Fruit fly (Drosophila melanogaster) whole organism, wandering third instar larva: ENCODE measurements around the gene CG42263.

Experiments used
- Abd-B ChIP-seq: fragments of >200 bp; optimal IDR thresholded peaks from 2 replicates; lab custom pipeline; 2017; ENCODE audit warnings: missing biosample characterization, missing genetic modification characterization
- CG32264 ChIP-seq: fragments of 200-800 bp; sonication (Bioruptor generic); optimal IDR thresholded peaks from 2 replicates; lab custom pipeline; 2016; ENCODE audit warnings: missing biosample characterization, missing genetic modification characterization
- CrebA ChIP-seq: fragments of 200-800 bp; sonication (Bioruptor generic); optimal IDR thresholded peaks from 2 replicates; lab custom pipeline; 2016; ENCODE audit warnings: missing biosample characterization, mild to moderate bottlenecking, missing genetic modification characterization, borderline replicate concordance
- Dfd ChIP-seq: fragments of >200 bp; optimal IDR thresholded peaks from 2 replicates; lab custom pipeline; 2017; ENCODE audit warnings: missing biosample characterization, missing genetic modification characterization
- GATAd ChIP-seq: sonication (Bioruptor generic); optimal IDR thresholded peaks from 2 replicates; lab custom pipeline; 2016; ENCODE audit warnings: missing biosample characterization, missing genetic modification characterization
- HLH106 ChIP-seq: fragments of 200-800 bp; optimal IDR thresholded peaks from 3 replicates; lab custom pipeline; 2019; ENCODE audit warnings: missing biosample characterization, mild to moderate bottlenecking, missing genetic modification characterization, moderate library complexity
- Hnf4 ChIP-seq: fragments of 200-800 bp; sonication (Bioruptor generic); optimal IDR thresholded peaks from 2 replicates; lab custom pipeline; 2016; ENCODE audit warnings: missing biosample characterization, mild to moderate bottlenecking, missing genetic modification characterization
- Hr78 ChIP-seq: fragments of >200 bp; optimal IDR thresholded peaks from 2 replicates; lab custom pipeline; 2017; ENCODE audit warnings: missing biosample characterization, missing genetic modification characterization
- Hr83 ChIP-seq: fragments of 200-300 bp; sonication (Bioruptor generic); optimal IDR thresholded peaks from 2 replicates; lab custom pipeline; 2016; ENCODE audit warnings: missing biosample characterization, mild to moderate bottlenecking, missing genetic modification characterization, moderate library complexity; ENCODE audit not compliant: poor library complexity, severe bottlenecking
- Jra ChIP-seq: sonication (Bioruptor generic); optimal IDR thresholded peaks from 2 replicates; lab custom pipeline; 2016; ENCODE audit warnings: missing biosample characterization, missing genetic modification characterization
- Mio ChIP-seq: sonication (Bioruptor generic); optimal IDR thresholded peaks from 2 replicates; lab custom pipeline; 2016; ENCODE audit warnings: missing biosample characterization, missing genetic modification characterization
- Myc ChIP-seq: fragments of >200 bp; optimal IDR thresholded peaks from 2 replicates; lab custom pipeline; 2017
- N ChIP-seq: fragments of >200 bp; optimal IDR thresholded peaks from 2 replicates; lab custom pipeline; 2018; ENCODE audit warnings: missing biosample characterization, missing external identifiers, missing genetic modification characterization
- OdsH ChIP-seq: fragments of 200-800 bp; sonication (Bioruptor generic); optimal IDR thresholded peaks from 2 replicates; lab custom pipeline; 2016; ENCODE audit warnings: missing biosample characterization, mild to moderate bottlenecking, missing genetic modification characterization
- Rel ChIP-seq, 2 experiments: fragments of 200-800 bp; sonication (Bioruptor generic) in 1 of 2; optimal IDR thresholded peaks; 2 replicates in 1 of 2; 3 replicates in 1 of 2; lab custom pipeline; 2016 to 2019; ENCODE audit warnings: mild to moderate bottlenecking in 2 of 2, missing biosample characterization in 2 of 2, missing genetic modification characterization in 2 of 2, moderate library complexity in 1 of 2
- Sp1 ChIP-seq: fragments of 200-800 bp; sonication (Bioruptor generic); optimal IDR thresholded peaks from 3 replicates; lab custom pipeline; 2019; ENCODE audit warnings: missing biosample characterization, mild to moderate bottlenecking, missing genetic modification characterization, moderate library complexity
- Vsx2 ChIP-seq: fragments of 200-300, 225-300 bp; sonication (Bioruptor generic); optimal IDR thresholded peaks from 2 replicates; lab custom pipeline; 2018; ENCODE audit warnings: missing biosample characterization, missing genetic modification characterization; ENCODE audit not compliant: partially characterized antibody
- br ChIP-seq: fragments of 200-800 bp; sonication (Bioruptor generic); optimal IDR thresholded peaks from 2 replicates; lab custom pipeline; 2016; ENCODE audit warnings: missing biosample characterization, missing genetic modification characterization
- brk ChIP-seq: fragments of 200-800 bp; sonication (Bioruptor generic); optimal IDR thresholded peaks from 2 replicates; lab custom pipeline; 2016; ENCODE audit warnings: missing biosample characterization, mild to moderate bottlenecking, missing genetic modification characterization
- dl ChIP-seq, 2 experiments: fragments of 175-275, 200-275 bp in 1 of 2; fragments of 200-275 bp in 1 of 2; sonication (Bioruptor generic); optimal IDR thresholded peaks; lab custom pipeline; 2018; ENCODE audit warnings: mild to moderate bottlenecking in 2 of 2, missing biosample characterization in 2 of 2, missing genetic modification characterization in 2 of 2, moderate library complexity in 2 of 2; ENCODE audit not compliant: partially characterized antibody in 2 of 2, insufficient read depth in 1 of 2
- dmrt93B ChIP-seq: fragments of 200-800 bp; sonication (Bioruptor generic); optimal IDR thresholded peaks from 2 replicates; lab custom pipeline; 2018; ENCODE audit warnings: missing biosample characterization, mild to moderate bottlenecking, missing genetic modification characterization
- dsf ChIP-seq: sonication (Bioruptor generic); optimal IDR thresholded peaks from 2 replicates; lab custom pipeline; 2016; ENCODE audit warnings: missing biosample characterization, missing genetic modification characterization, borderline replicate concordance
- ey ChIP-seq: fragments of 200-800 bp; sonication (Bioruptor generic); optimal IDR thresholded peaks from 2 replicates; lab custom pipeline; 2016; ENCODE audit warnings: missing biosample characterization, missing genetic modification characterization
- foxo ChIP-seq, 2 experiments: fragments of 200-800 bp; sonication (Bioruptor generic); optimal IDR thresholded peaks; 2 replicates in 1 of 2; 3 replicates in 1 of 2; lab custom pipeline; 2016 to 2017; ENCODE audit warnings: missing biosample characterization in 2 of 2, missing genetic modification characterization in 2 of 2
- fru ChIP-seq: fragments of 200-800 bp; sonication (Bioruptor generic); optimal IDR thresholded peaks from 3 replicates; lab custom pipeline; 2016; ENCODE audit warnings: missing biosample characterization, mild to moderate bottlenecking, missing genetic modification characterization
- jim ChIP-seq: fragments of 175-275, 200-325 bp; sonication (Bioruptor generic); optimal IDR thresholded peaks from 2 replicates; lab custom pipeline; 2016; ENCODE audit warnings: missing biosample characterization, mild to moderate bottlenecking, missing genetic modification characterization
- psq ChIP-seq: fragments of 200-800 bp; sonication (Bioruptor generic); optimal IDR thresholded peaks from 3 replicates; lab custom pipeline; 2017; ENCODE audit warnings: missing biosample characterization, mild to moderate bottlenecking, missing genetic modification characterization, moderate library complexity
- rgr ChIP-seq: fragments of 200-800 bp; sonication (Bioruptor generic); optimal IDR thresholded peaks from 3 replicates; lab custom pipeline; 2016; ENCODE audit warnings: missing biosample characterization, mild to moderate bottlenecking, missing genetic modification characterization
- sage ChIP-seq: fragments of 200-800 bp; sonication (Bioruptor generic); optimal IDR thresholded peaks from 2 replicates; lab custom pipeline; 2016; ENCODE audit warnings: missing biosample characterization, mild to moderate bottlenecking, missing genetic modification characterization
- sv ChIP-seq: fragments of 200-800 bp; sonication (Bioruptor generic); optimal IDR thresholded peaks from 3 replicates; lab custom pipeline; 2016; ENCODE audit warnings: missing biosample characterization, missing genetic modification characterization
- tai ChIP-seq: sonication (Bioruptor generic); optimal IDR thresholded peaks from 2 replicates; lab custom pipeline; 2016; ENCODE audit warnings: missing biosample characterization, missing genetic modification characterization

Gene CG42263

DNA sequence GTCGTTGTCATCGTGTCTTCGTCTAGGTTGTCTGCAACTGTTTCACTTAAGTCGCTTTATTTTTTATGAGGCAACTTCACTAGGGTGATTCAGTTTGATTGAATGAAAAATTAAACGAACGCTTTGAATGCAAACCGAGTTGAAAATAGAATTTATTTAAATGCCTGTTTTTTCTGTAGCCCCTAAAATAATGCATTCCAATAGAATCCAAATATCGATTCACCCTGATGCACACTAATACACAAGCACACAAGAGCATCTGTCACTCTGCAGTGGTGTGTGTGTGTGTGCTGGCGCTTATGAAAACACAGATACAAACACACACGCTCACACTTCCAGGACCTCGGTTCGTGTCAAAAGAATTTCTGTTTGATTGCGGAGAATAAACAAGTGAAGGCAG, 6.2 kb upstream of the CG42263 start:
- no peak for TF ChIP-seq GATAd (GFP tag; lab: Kevin White, UChicago)
- no peak for TF ChIP-seq sv (GFP tag; lab: Kevin White, UChicago)
- TF ChIP-seq rgr = peak; percentile 7
- no peak for TF ChIP-seq N (GFP tag; lab: Kevin White, UChicago)

DNA sequence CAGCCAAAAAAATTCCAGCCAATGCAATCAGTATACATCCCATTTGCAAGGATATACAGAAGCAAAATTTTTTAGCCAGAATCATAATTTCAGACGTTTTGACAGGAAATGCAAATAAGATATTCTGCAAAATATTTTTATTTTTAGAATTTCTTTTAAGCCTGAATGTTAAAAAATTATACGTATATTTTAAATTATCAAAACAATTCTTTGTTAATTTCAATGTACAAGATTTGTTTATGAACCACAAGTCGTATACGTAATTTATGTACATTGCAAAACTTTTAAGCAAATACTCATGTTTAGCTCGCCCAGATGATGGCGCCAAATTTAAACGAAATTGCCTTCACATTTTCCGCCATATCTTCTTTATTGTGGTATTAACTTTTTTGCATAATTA, 1.2 kb downstream of the CG42263 start, which contains the start of gene CG42654:
Gene CG42654, minus strand, starts transcription at position 101 of the 400 bp plus-strand sequence.
- TF ChIP-seq sv (GFP tag; lab: Kevin White, UChicago) (no peak), Hr78 (no peak), HLH106 (no peak), dsf (no peak), dl (GFP tag; optimal IDR thresholded peaks at IDR 0.05; lab: Kevin White, UChicago; ENCODE audit: insufficient read depth in 1 of 2, partially characterized antibody in 2 of 2) (no peak), rgr (no peak), Myc (no peak), Hr83 (GFP tag; lab: Kevin White, UChicago) (no peak), Jra (no peak), fru (GFP tag; lab: Kevin White, UChicago) (no peak), GATAd (GFP tag; lab: Kevin White, UChicago) (no peak), CG32264 (GFP tag; lab: Kevin White, UChicago) (no peak), Hnf4 (no peak), Abd-B (GFP tag; lab: Kevin White, UChicago) (no peak), brk (GFP tag; lab: Kevin White, UChicago) (no peak), OdsH (GFP tag; lab: Kevin White, UChicago) (no peak), br (no peak)

DNA sequence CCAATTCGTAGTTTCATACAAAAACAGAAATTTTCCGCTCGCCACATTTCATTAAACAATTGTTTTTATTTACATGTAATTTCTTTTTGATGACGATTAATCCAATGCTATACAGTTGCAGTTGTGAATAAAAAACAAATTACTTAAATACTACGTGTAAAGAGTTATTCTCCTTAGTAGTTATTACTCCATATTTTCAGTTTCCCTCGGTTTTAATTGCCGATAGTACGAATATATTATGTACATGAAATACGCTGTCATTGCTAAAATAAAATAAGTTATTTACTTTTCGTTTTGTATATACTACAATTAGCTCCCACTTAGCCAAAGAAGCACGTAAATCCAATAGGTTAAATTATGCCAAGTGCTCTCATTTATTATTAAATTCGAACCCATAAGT, 2.0 kb downstream of the CG42263 start, which contains the start of gene CG42655:
Gene CG42655, minus strand, starts transcription at position 101 of the 400 bp plus-strand sequence.
- TF ChIP-seq sv (GFP tag; lab: Kevin White, UChicago) = no peak

DNA sequence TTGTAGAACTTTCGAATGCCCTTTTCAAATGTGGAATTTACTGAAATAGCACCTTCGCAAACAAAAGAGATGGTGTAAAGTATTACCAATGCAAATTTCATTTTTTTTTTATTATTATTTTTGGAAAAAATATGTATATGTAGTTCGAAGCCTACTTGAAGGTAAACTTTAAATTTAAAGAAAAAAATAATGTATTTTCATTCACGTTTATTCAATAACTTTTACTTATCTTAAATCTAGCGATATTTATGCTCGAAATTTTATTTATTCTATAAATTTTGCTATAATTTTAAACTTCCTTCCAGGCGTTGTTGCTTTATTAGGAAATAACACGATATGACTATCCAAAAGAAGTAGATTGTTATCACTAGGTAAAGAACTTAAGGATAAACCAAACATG, 2.9 kb downstream of the CG42263 start, which contains the start of gene CG33710:
Gene CG33710, minus strand, starts transcription at position 101 of the 400 bp plus-strand sequence.
- no peak for TF ChIP-seq ey (GFP tag; lab: Kevin White, UChicago)
- TF ChIP-seq Hr83 (GFP tag; lab: Kevin White, UChicago) = no peak

DNA sequence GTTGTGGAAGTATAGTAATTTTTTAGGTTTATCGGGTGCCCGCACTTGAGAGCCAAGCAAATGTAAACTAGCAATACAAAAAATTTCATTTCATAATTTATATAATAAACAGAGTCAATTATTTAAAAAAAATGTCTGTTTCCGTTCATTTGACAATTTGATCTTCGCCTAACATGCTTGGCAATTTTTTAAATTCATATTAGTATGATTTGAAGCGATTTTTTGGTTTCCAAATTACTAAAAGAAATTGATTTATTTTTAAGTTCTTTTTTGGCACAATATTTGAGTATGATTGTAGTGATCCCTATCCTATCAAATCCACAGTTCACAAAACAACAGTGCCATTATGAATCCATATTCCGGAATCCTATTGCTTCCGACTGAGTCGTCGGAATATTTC, 3.7 kb downstream of the CG42263 start, which contains the start of gene CG34258:
Gene CG34258, minus strand, starts transcription at position 101 of the 400 bp plus-strand sequence.
- no peak for TF ChIP-seq sage
- TF ChIP-seq, all 38 proteins: peak for 0

DNA sequence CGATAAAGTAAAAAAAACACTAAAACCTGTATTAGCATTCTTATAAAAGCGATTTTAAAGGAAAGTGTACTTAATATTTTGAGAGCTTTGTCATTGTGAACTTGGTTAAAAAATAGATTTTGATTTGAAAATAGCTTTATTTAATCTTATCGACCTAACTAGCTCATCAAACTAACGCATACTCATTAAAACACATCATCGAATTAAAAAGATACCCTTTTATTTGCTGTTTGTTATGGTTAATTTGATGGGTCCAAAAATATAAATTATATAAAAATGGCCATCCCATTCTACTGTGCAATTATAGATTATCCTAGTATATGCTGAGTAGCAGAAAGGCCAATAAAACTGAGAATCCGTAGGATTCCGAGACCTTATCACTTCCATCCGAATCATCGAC, 4.6 kb downstream of the CG42263 start, which contains the start of gene CG32219:
Gene CG32219, minus strand, starts transcription at position 101 of the 400 bp plus-strand sequence.
- TF ChIP-seq Hr78 (no peak), Hnf4 (no peak), sv (GFP tag; lab: Kevin White, UChicago) (no peak), Mio (GFP tag; lab: Kevin White, UChicago) (no peak), sage (no peak)
- TF ChIP-seq, all 38 proteins: peak for 0

DNA sequence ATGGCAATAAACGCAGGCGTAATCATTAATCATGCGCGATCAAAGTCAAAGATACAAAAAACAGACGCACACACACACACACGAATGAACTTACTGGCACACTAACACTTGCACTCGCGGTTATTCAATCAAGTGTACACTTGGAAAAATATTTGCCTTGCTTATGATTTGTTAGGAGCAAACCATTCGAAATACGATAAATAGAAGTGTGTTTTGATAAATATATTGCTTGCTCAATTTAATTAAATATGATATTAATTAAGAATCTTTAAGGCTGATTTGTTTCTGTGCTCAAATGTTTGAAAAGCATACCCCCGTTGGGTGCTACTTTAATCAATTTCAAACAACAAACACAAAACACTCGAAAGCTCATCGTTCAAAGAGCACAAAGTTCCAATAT, 10.1 kb downstream of the CG42263 start:
- TF ChIP-seq tai (GFP tag; lab: Kevin White, UChicago) = no peak
- TF ChIP-seq rgr = peak; percentile 3
- no peak for TF ChIP-seq CG32264 (GFP tag; lab: Kevin White, UChicago)
- no peak for TF ChIP-seq Sp1 (GFP tag; lab: Kevin White, UChicago)

DNA sequence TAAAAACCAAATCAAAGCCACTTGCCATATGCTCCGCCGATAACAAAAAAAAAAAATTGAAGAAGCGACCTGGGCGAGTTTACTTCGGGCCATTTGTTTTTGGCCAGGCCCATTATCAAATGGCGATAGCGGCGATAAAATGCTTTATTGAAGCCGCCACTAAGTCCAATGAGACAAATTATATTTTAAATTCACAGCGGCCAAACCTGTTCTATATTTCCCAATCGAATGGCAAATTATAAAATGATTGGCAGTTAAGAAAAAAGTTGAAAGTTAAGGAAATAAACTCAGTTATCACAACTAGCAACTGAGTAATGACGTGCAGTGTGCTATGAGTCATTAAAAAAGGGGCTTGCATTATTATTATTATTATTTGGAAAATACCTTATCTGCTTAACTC, 14.4 kb downstream of the CG42263 start:
- TF ChIP-seq Vsx2 = no peak
- TF ChIP-seq fru (GFP tag; lab: Kevin White, UChicago) = no peak
- TF ChIP-seq ey (GFP tag; lab: Kevin White, UChicago) = no peak
- TF ChIP-seq br = no peak
- no peak for TF ChIP-seq tai (GFP tag; lab: Kevin White, UChicago)
- TF ChIP-seq foxo (GFP tag; optimal IDR thresholded peaks at IDR 0.05; lab: Kevin White, UChicago) = no peak
- no peak for TF ChIP-seq jim (GFP tag; lab: Kevin White, UChicago)
- TF ChIP-seq Dfd (GFP tag; lab: Kevin White, UChicago) = no peak
- no peak for TF ChIP-seq dmrt93B
- TF ChIP-seq Myc = no peak
- no peak for TF ChIP-seq sv (GFP tag; lab: Kevin White, UChicago)
- no peak for TF ChIP-seq Abd-B (GFP tag; lab: Kevin White, UChicago)
- no peak for TF ChIP-seq N (GFP tag; lab: Kevin White, UChicago)
- no peak for TF ChIP-seq psq (GFP tag; lab: Kevin White, UChicago)
- TF ChIP-seq Rel (GFP tag; optimal IDR thresholded peaks at IDR 0.05; lab: Kevin White, UChicago) = no peak
- no peak for TF ChIP-seq Rel (tag; optimal IDR thresholded peaks at IDR 0.05; lab: Kevin White, UChicago)
- no peak for TF ChIP-seq Hnf4
- no peak for TF ChIP-seq Hr83 (GFP tag; lab: Kevin White, UChicago)
- TF ChIP-seq CrebA (GFP tag; lab: Kevin White, UChicago) = no peak
- no peak for TF ChIP-seq GATAd (GFP tag; lab: Kevin White, UChicago)
